Worm (Caenorhabditis elegans): ENCODE data around the gene ostb-1.

DNA sequence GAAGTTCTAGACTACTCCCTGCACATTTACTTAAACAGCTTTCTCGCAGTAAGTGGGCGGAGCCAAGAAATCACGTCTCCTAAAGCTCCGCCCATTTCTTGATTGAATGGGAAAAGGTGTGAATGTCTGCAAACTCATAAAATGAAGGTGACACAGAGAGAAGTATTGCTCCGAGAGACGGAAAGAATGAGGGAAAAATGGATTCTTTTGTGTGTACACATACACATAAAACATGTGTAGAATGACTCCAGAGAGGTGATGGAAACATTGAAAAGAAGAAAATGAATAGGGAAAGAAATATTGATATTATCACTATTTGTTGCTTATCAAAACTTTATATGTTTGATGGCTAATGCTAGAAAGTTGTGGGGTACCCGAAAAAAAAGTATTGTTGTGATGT lies 12.8 kb upstream of the ostb-1 start:
- TF ChIP-seq ztf-4 (tag; optimal IDR thresholded peaks at IDR 0.05) (no peak), ama-1 (optimal IDR thresholded peaks at IDR 0.05) (no peak), nhr-23 (tag; optimal IDR thresholded peaks at IDR 0.05) (no peak), mdl-1 (tag; optimal IDR thresholded peaks at IDR 0.05) (no peak), lsy-2 (tag; optimal IDR thresholded peaks at IDR 0.05) (no peak), ZK546.5 (tag; optimal IDR thresholded peaks at IDR 0.05) (no peak), elt-3 (tag; optimal IDR thresholded peaks at IDR 0.05) (no peak), ztf-11 (tag; optimal IDR thresholded peaks at IDR 0.05) (no peak), mab-5 (tag; optimal IDR thresholded peaks at IDR 0.05) (no peak), skn-1 (tag; optimal IDR thresholded peaks at IDR 0.05) (no peak)

All from whole organism, L2 larva.